Worm (Caenorhabditis elegans) whole organism, L4 larva: Measurements from ENCODE around the gene Y82E9BL.5.

Experiments used
- R02D3.7 ChIP-seq: fragments of 150-350 bp; sonication (generic microtip); optimal IDR thresholded peaks from 3 replicates; lab custom pipeline; 2014; ENCODE audit warnings: missing biosample characterization, missing genetic modification characterization
- ZK337.2 ChIP-seq: fragments of 200-800 bp; sonication (Bioruptor generic); IDR thresholded peaks from 2 replicates; pipeline ENCODE4 v1.3.6; 2022; ENCODE audit warnings: missing genetic modification reagents, missing genetic modification characterization, missing compliant biosample characterization
- arid-1 ChIP-seq: fragments of 200-800 bp; sonication (Bioruptor generic); conservative IDR thresholded peaks from 2 replicates; pipeline ENCODE4 v1.3.6; 2022; ENCODE audit warnings: missing genetic modification reagents, missing genetic modification characterization, missing compliant biosample characterization
- ces-1 ChIP-seq: fragments of 150-350 bp; sonication (generic microtip); optimal IDR thresholded peaks from 4 replicates; lab custom pipeline; 2014; ENCODE audit warnings: missing biosample characterization, missing genetic modification reagents, missing genetic modification characterization
- dpl-1 ChIP-seq: fragments of 150-350 bp; optimal IDR thresholded peaks from 2 replicates; lab custom pipeline; 2014; ENCODE audit warnings: missing biosample characterization, missing genetic modification reagents, missing genetic modification characterization
- dve-1 ChIP-seq: sonication (generic microtip); optimal IDR thresholded peaks from 2 replicates; lab custom pipeline; 2017; ENCODE audit warnings: antibody characterized with exemption, mild to moderate bottlenecking, missing genetic modification characterization, missing compliant biosample characterization; ENCODE audit not compliant: insufficient read depth
- lir-3 ChIP-seq: sonication (generic microtip); optimal IDR thresholded peaks from 2 replicates; lab custom pipeline; 2016; ENCODE audit warnings: mild to moderate bottlenecking, missing genetic modification characterization, missing compliant biosample characterization
- nhr-237 ChIP-seq: sonication (generic microtip); optimal IDR thresholded peaks from 2 replicates; lab custom pipeline; 2017; ENCODE audit warnings: missing biosample characterization, missing genetic modification characterization
- nhr-25 ChIP-seq: sonication (generic microtip); optimal IDR thresholded peaks from 2 replicates; lab custom pipeline; 2017; ENCODE audit warnings: missing genetic modification characterization, mild to moderate bottlenecking, missing compliant biosample characterization, antibody characterized with exemption, moderate library complexity, borderline replicate concordance; ENCODE audit not compliant: insufficient read depth
- zip-11 ChIP-seq: fragments of 200-800 bp; sonication (Bioruptor generic); IDR thresholded peaks from 2 replicates; pipeline ENCODE4 v1.3.6; 2022; ENCODE audit warnings: missing genetic modification characterization, missing compliant biosample characterization

DNA sequence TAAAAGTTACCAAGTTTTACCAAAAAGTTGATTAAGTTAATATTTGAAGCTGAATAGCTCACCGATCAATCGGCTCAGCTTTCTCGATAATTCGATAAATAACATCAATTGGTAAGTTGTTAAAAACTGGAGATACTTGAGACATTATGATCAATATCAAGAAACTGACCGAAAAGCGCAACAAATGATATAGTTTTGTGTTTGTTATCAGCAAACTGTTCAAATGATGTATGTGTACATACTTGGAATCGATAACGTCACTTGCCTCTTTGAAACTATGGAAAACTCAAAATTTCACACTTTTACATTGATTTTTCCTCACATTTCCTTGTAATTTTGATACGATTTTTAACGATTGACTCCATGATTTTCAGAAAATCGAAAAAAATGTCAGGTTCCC is 32.4 kb downstream of the Y82E9BL.5 start, which contains the start of the genes fbxa-80 and fbxa-19:
- TF ChIP-seq arid-1 (GFP tag; lab: Robert Waterston, UW) (no peak), dve-1 (tag; lab: Kevin White, UChicago) (no peak), zip-11 (GFP tag; lab: Robert Waterston, UW) (no peak), lir-3 (tag; lab: Kevin White, UChicago) (no peak), R02D3.7 (tag; lab: Kevin White, UChicago) (no peak), nhr-237 (no peak), nhr-25 (tag; lab: Kevin White, UChicago) (no peak), dpl-1 (no peak), ZK337.2 (GFP tag; lab: Robert Waterston, UW) (no peak), ces-1 (GFP tag; lab: Kevin White, UChicago) (no peak)
